Worm (Caenorhabditis elegans) whole organism, L4/young adult: ENCODE data around the gene C46A5.6.

Source experiments
- W03F9.2 ChIP-seq: fragments of 150-350 bp; optimal IDR thresholded peaks from 2 replicates; lab custom pipeline; 2014; ENCODE audit warnings: missing biosample characterization, missing genetic modification characterization
- dao-5 ChIP-seq: sonication (generic microtip); optimal IDR thresholded peaks from 2 replicates; lab custom pipeline; 2016; ENCODE audit warnings: missing genotype, missing genetic modification characterization, moderate library complexity, missing compliant biosample characterization
- him-1 ChIP-seq: sonication (generic microtip); optimal IDR thresholded peaks from 2 replicates; lab custom pipeline; 2016; ENCODE audit warnings: missing genotype, missing genetic modification reagents, missing genetic modification characterization, missing compliant biosample characterization

The C46A5.6 gene

ce11 chrIV:7763748-7764147 is at the start of gene C46A5.6, which contains the start of gene C46A5.1:
Gene C46A5.6, minus strand, starts transcription at chrIV:7763848.
Gene C46A5.1, plus strand, starts transcription at chrIV:7763931.
- TF ChIP-seq W03F9.2 (tag; lab: Kevin White, UChicago) (no peak), him-1 (tag; lab: Kevin White, UChicago) (no peak), dao-5 (no peak)

- TF ChIP-seq dao-5, result no peak
- TF ChIP-seq him-1 (tag; lab: Kevin White, UChicago), result no peak
- no peak for TF ChIP-seq W03F9.2 (tag; lab: Kevin White, UChicago)
These were observed 49.1 kb upstream of the C46A5.6 start, which contains the start of gene zgpa-1 for ce11 chrIV:7812709-7813108. Gene zgpa-1, minus strand, starts transcription at chrIV:7812809.

ce11 chrIV:7808583-7808982 is 44.9 kb upstream of the C46A5.6 start, which contains the start of gene C33H5.1:
Gene C33H5.1, plus strand, starts transcription at chrIV:7808912.
- TF ChIP-seq dao-5 (no peak), W03F9.2 (tag; lab: Kevin White, UChicago) (no peak), him-1 (tag; lab: Kevin White, UChicago) (no peak)

ce11 chrIV:7804740-7805139 is 41.1 kb upstream of the C46A5.6 start, which contains the start of gene C33H5.2:
Gene C33H5.2, plus strand, starts transcription at chrIV:7805040.
- TF ChIP-seq dao-5 (no peak), W03F9.2 (tag; lab: Kevin White, UChicago) (no peak), him-1 (tag; lab: Kevin White, UChicago) (no peak)

ce11 chrIV:7803250-7803649 is 39.6 kb upstream of the C46A5.6 start, which contains the start of gene C33H5.16:
Gene C33H5.16, minus strand, starts transcription at chrIV:7803350.
- TF ChIP-seq dao-5, result no peak
- TF ChIP-seq W03F9.2 (tag; lab: Kevin White, UChicago), result no peak
- TF ChIP-seq him-1 (tag; lab: Kevin White, UChicago), result no peak

- TF ChIP-seq him-1 (tag; lab: Kevin White, UChicago) (no peak), W03F9.2 (tag; lab: Kevin White, UChicago) (no peak), dao-5 (no peak)
These were observed 36.7 kb upstream of the C46A5.6 start for ce11 chrIV:7800338-7800737.

ce11 chrIV:7796432-7797113 is 32.9 kb upstream of the C46A5.6 start, which contains the start of gene sgo-1:
Gene sgo-1, minus strand, starts transcription at chrIV:7796482.
- peak; percentile 52 for TF ChIP-seq W03F9.2 (tag; lab: Kevin White, UChicago)
- no peak for TF ChIP-seq him-1 (tag; lab: Kevin White, UChicago)

- TF ChIP-seq him-1 (tag; lab: Kevin White, UChicago) (no peak), W03F9.2 (tag; lab: Kevin White, UChicago) (no peak), dao-5 (no peak)
These were observed 31.1 kb upstream of the C46A5.6 start, which contains the start of gene ntp-1 for ce11 chrIV:7794709-7795108. Gene ntp-1, minus strand, starts transcription at chrIV:7794809.

- no peak for TF ChIP-seq him-1 (tag; lab: Kevin White, UChicago)
- no peak for TF ChIP-seq W03F9.2 (tag; lab: Kevin White, UChicago)
- no peak for TF ChIP-seq dao-5
These were observed 28.3 kb upstream of the C46A5.6 start, which contains the start of gene C33H5.13 for ce11 chrIV:7791821-7792446. Gene C33H5.13, minus strand, starts transcription at chrIV:7792263.

ce11 chrIV:7790801-7791588 is 27.3 kb upstream of the C46A5.6 start, which contains the start of gene rsp-6:
Gene rsp-6, minus strand, starts transcription at chrIV:7791229.
- TF ChIP-seq W03F9.2 (tag; lab: Kevin White, UChicago), result peak; percentile 85
- peak; percentile 29 for TF ChIP-seq him-1 (tag; lab: Kevin White, UChicago)
- TF ChIP-seq dao-5, result no peak

- TF ChIP-seq him-1 (tag; lab: Kevin White, UChicago), result no peak
- no peak for TF ChIP-seq dao-5
- no peak for TF ChIP-seq W03F9.2 (tag; lab: Kevin White, UChicago)
These were observed 26.6 kb upstream of the C46A5.6 start for ce11 chrIV:7790151-7790691.

- no peak for TF ChIP-seq dao-5
- TF ChIP-seq him-1 (tag; lab: Kevin White, UChicago), result no peak
- no peak for TF ChIP-seq W03F9.2 (tag; lab: Kevin White, UChicago)
These were observed 25.9 kb upstream of the C46A5.6 start, which contains the start of gene imp-3 for ce11 chrIV:7789521-7789949. Gene imp-3, minus strand, starts transcription at chrIV:7789613.
